Fruit fly (Drosophila melanogaster) whole organism, wandering third instar larva: Measurements from ENCODE around the gene nol.
"Not testable (repeated sequence)": the region's sequence is repeated elsewhere in the genome, so short reads cannot be mapped to it uniquely, and the experiment has no call there.

Source experiments
- Abd-B ChIP-seq: fragments of >200 bp; optimal IDR thresholded peaks from 2 replicates; lab custom pipeline; 2017; ENCODE audit warnings: missing biosample characterization, missing genetic modification characterization
- CG32264 ChIP-seq: fragments of 200-800 bp; sonication (Bioruptor generic); optimal IDR thresholded peaks from 2 replicates; lab custom pipeline; 2016; ENCODE audit warnings: missing biosample characterization, missing genetic modification characterization
- CG9705 ChIP-seq: fragments of 200-800 bp; sonication (Bioruptor generic); optimal IDR thresholded peaks from 2 replicates; lab custom pipeline; 2018; ENCODE audit warnings: missing biosample characterization, mild to moderate bottlenecking, missing genetic modification characterization
- CrebA ChIP-seq: fragments of 200-800 bp; sonication (Bioruptor generic); optimal IDR thresholded peaks from 2 replicates; lab custom pipeline; 2016; ENCODE audit warnings: missing biosample characterization, mild to moderate bottlenecking, missing genetic modification characterization, borderline replicate concordance
- Dfd ChIP-seq: fragments of >200 bp; optimal IDR thresholded peaks from 2 replicates; lab custom pipeline; 2017; ENCODE audit warnings: missing biosample characterization, missing genetic modification characterization
- Dif ChIP-seq: fragments of 200-275, 200-300 bp; sonication (Bioruptor generic); optimal IDR thresholded peaks from 2 replicates; lab custom pipeline; 2018; ENCODE audit warnings: missing biosample characterization, missing genetic modification characterization; ENCODE audit not compliant: partially characterized antibody
- GATAd ChIP-seq: sonication (Bioruptor generic); optimal IDR thresholded peaks from 2 replicates; lab custom pipeline; 2016; ENCODE audit warnings: missing biosample characterization, missing genetic modification characterization
- HLH106 ChIP-seq: fragments of 200-800 bp; optimal IDR thresholded peaks from 3 replicates; lab custom pipeline; 2019; ENCODE audit warnings: missing biosample characterization, mild to moderate bottlenecking, missing genetic modification characterization, moderate library complexity
- Hr83 ChIP-seq: fragments of 200-300 bp; sonication (Bioruptor generic); optimal IDR thresholded peaks from 2 replicates; lab custom pipeline; 2016; ENCODE audit warnings: missing biosample characterization, mild to moderate bottlenecking, missing genetic modification characterization, moderate library complexity; ENCODE audit not compliant: poor library complexity, severe bottlenecking
- Myc ChIP-seq: fragments of >200 bp; optimal IDR thresholded peaks from 2 replicates; lab custom pipeline; 2017
- N ChIP-seq: fragments of >200 bp; optimal IDR thresholded peaks from 2 replicates; lab custom pipeline; 2018; ENCODE audit warnings: missing biosample characterization, missing external identifiers, missing genetic modification characterization
- OdsH ChIP-seq: fragments of 200-800 bp; sonication (Bioruptor generic); optimal IDR thresholded peaks from 2 replicates; lab custom pipeline; 2016; ENCODE audit warnings: missing biosample characterization, mild to moderate bottlenecking, missing genetic modification characterization
- Rel ChIP-seq, 2 experiments: fragments of 200-800 bp; sonication (Bioruptor generic) in 1 of 2; optimal IDR thresholded peaks; 2 replicates in 1 of 2; 3 replicates in 1 of 2; lab custom pipeline; 2016 to 2019; ENCODE audit warnings: mild to moderate bottlenecking in 2 of 2, missing biosample characterization in 2 of 2, missing genetic modification characterization in 2 of 2, moderate library complexity in 1 of 2
- Vsx2 ChIP-seq: fragments of 200-300, 225-300 bp; sonication (Bioruptor generic); optimal IDR thresholded peaks from 2 replicates; lab custom pipeline; 2018; ENCODE audit warnings: missing biosample characterization, missing genetic modification characterization; ENCODE audit not compliant: partially characterized antibody
- br ChIP-seq: fragments of 200-800 bp; sonication (Bioruptor generic); optimal IDR thresholded peaks from 2 replicates; lab custom pipeline; 2016; ENCODE audit warnings: missing biosample characterization, missing genetic modification characterization
- brk ChIP-seq: fragments of 200-800 bp; sonication (Bioruptor generic); optimal IDR thresholded peaks from 2 replicates; lab custom pipeline; 2016; ENCODE audit warnings: missing biosample characterization, mild to moderate bottlenecking, missing genetic modification characterization
- dl ChIP-seq, 2 experiments: fragments of 175-275, 200-275 bp in 1 of 2; fragments of 200-275 bp in 1 of 2; sonication (Bioruptor generic); optimal IDR thresholded peaks; lab custom pipeline; 2018; ENCODE audit warnings: mild to moderate bottlenecking in 2 of 2, missing biosample characterization in 2 of 2, missing genetic modification characterization in 2 of 2, moderate library complexity in 2 of 2; ENCODE audit not compliant: partially characterized antibody in 2 of 2, insufficient read depth in 1 of 2
- dmrt93B ChIP-seq: fragments of 200-800 bp; sonication (Bioruptor generic); optimal IDR thresholded peaks from 2 replicates; lab custom pipeline; 2018; ENCODE audit warnings: missing biosample characterization, mild to moderate bottlenecking, missing genetic modification characterization
- dsf ChIP-seq: sonication (Bioruptor generic); optimal IDR thresholded peaks from 2 replicates; lab custom pipeline; 2016; ENCODE audit warnings: missing biosample characterization, missing genetic modification characterization, borderline replicate concordance
- foxo ChIP-seq, 2 experiments: fragments of 200-800 bp; sonication (Bioruptor generic); optimal IDR thresholded peaks; 2 replicates in 1 of 2; 3 replicates in 1 of 2; lab custom pipeline; 2016 to 2017; ENCODE audit warnings: missing biosample characterization in 2 of 2, missing genetic modification characterization in 2 of 2
- fru ChIP-seq: fragments of 200-800 bp; sonication (Bioruptor generic); optimal IDR thresholded peaks from 3 replicates; lab custom pipeline; 2016; ENCODE audit warnings: missing biosample characterization, mild to moderate bottlenecking, missing genetic modification characterization
- h ChIP-seq: fragments of 200-800 bp; sonication (Bioruptor generic); optimal IDR thresholded peaks from 3 replicates; lab custom pipeline; 2016; ENCODE audit warnings: missing biosample characterization, mild to moderate bottlenecking, missing genetic modification characterization
- jim ChIP-seq: fragments of 175-275, 200-325 bp; sonication (Bioruptor generic); optimal IDR thresholded peaks from 2 replicates; lab custom pipeline; 2016; ENCODE audit warnings: missing biosample characterization, mild to moderate bottlenecking, missing genetic modification characterization
- psq ChIP-seq: fragments of 200-800 bp; sonication (Bioruptor generic); optimal IDR thresholded peaks from 3 replicates; lab custom pipeline; 2017; ENCODE audit warnings: missing biosample characterization, mild to moderate bottlenecking, missing genetic modification characterization, moderate library complexity
- rgr ChIP-seq: fragments of 200-800 bp; sonication (Bioruptor generic); optimal IDR thresholded peaks from 3 replicates; lab custom pipeline; 2016; ENCODE audit warnings: missing biosample characterization, mild to moderate bottlenecking, missing genetic modification characterization
- sage ChIP-seq: fragments of 200-800 bp; sonication (Bioruptor generic); optimal IDR thresholded peaks from 2 replicates; lab custom pipeline; 2016; ENCODE audit warnings: missing biosample characterization, mild to moderate bottlenecking, missing genetic modification characterization
- sv ChIP-seq: fragments of 200-800 bp; sonication (Bioruptor generic); optimal IDR thresholded peaks from 3 replicates; lab custom pipeline; 2016; ENCODE audit warnings: missing biosample characterization, missing genetic modification characterization
- tai ChIP-seq: sonication (Bioruptor generic); optimal IDR thresholded peaks from 2 replicates; lab custom pipeline; 2016; ENCODE audit warnings: missing biosample characterization, missing genetic modification characterization
- usp ChIP-seq: fragments of >200 bp; optimal IDR thresholded peaks from 2 replicates; lab custom pipeline; 2017; ENCODE audit warnings: missing biosample characterization, missing genetic modification characterization
- woc ChIP-seq: sonication (Bioruptor generic); optimal IDR thresholded peaks from 2 replicates; lab custom pipeline; 2016; ENCODE audit warnings: missing biosample characterization, mild to moderate bottlenecking, missing genetic modification characterization

Gene nol

DNA sequence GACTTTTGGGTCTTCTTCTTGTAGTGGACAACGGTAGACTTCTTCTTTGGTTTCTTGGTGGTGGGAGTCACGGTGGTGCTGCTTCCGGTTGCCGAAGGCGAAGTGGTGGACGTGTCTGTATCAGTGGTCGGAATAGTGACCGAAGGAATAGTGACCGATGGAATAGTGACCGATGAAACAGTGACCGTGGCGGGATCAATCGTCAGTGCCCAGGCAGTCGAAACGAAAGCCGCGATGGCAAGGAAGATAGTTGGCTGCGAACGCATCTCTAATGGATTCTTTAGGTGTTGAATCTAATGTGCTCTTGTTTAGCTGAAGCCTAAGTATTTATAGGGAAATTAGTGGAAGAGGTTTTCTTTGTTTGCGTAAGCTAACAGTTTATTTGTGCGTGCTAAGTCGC lies 1.4 kb downstream of the nol start, which contains the start of gene CG32074:
Gene CG32074, minus strand, starts transcription at position 268 of the 400 bp plus-strand sequence.
- TF ChIP-seq dl (GFP tag; optimal IDR thresholded peaks at IDR 0.05; lab: Kevin White, UChicago; ENCODE audit: insufficient read depth in 1 of 2, partially characterized antibody in 2 of 2); br (GFP tag; lab: Kevin White, UChicago); woc: not testable (repeated sequence)

DNA sequence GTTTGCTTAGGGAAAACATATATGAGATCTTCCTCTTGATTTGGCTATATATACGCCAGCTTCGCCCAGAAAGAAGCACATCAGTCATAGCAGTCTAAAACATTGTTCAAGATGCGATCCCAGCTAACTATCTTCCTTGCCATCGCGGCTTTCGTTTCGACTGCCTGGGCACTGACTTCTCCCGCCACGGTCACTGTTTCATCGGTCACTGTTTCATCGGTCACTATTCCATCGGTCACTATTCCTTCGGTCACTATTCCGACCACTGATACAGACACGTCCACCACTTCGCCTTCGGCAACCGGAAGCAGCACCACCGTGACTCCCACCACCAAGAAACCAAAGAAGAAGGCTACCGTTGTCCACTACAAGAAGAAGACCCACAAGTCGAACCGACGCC lies 4.3 kb downstream of the nol start, which contains the start of gene CG14143:
Gene CG14143, plus strand, starts transcription at position 102 of the 400 bp plus-strand sequence.
- not testable (repeated sequence) for TF ChIP-seq Vsx2; OdsH (GFP tag; lab: Kevin White, UChicago); dmrt93B (GFP tag; lab: Kevin White, UChicago)

- no peak for TF ChIP-seq brk (GFP tag; lab: Kevin White, UChicago)
- no peak for TF ChIP-seq Myc (lab: Kevin White, UChicago)
- TF ChIP-seq CrebA (GFP tag; lab: Kevin White, UChicago), result peak; percentile 20
- no peak for TF ChIP-seq Abd-B (GFP tag; lab: Kevin White, UChicago)
- no peak for TF ChIP-seq Rel (GFP tag; optimal IDR thresholded peaks at IDR 0.05; lab: Kevin White, UChicago)
- no peak for TF ChIP-seq Rel (tag; optimal IDR thresholded peaks at IDR 0.05; lab: Kevin White, UChicago)
Observed at dm6 chr3L:11135846-11136245, 5.2 kb downstream of the nol start, which contains the start of gene IRSp53. TSS of gene IRSp53 (plus strand) at chr3L:11136049.

DNA sequence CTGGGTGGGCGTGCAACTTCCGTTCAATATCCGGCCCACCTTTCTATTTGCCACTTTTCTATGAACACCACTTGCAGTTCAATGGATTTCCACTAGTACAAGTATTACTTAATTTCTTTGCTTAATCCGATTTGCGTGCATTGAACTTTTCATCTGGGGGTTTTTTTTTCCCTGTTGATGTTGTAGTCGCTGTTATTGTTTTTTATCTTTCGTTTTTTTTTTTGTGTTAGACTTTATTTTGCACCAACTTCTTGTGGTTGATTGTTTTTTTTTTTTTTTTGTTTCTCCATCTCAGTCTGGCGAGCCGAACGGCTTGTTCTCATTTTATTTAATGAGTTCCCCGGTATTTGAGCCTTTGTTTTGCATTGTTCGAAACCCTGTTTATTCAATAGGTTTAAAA lies 5.7 kb downstream of the nol start:
- no peak for TF ChIP-seq dl (GFP tag; optimal IDR thresholded peaks at IDR 0.05; lab: Kevin White, UChicago; ENCODE audit: insufficient read depth in 1 of 2, partially characterized antibody in 2 of 2)
- no peak for TF ChIP-seq tai (GFP tag; lab: Kevin White, UChicago)
- TF ChIP-seq jim (GFP tag; lab: Kevin White, UChicago), result no peak
- no peak for TF ChIP-seq CG9705 (GFP tag; lab: Kevin White, UChicago)
- TF ChIP-seq foxo (GFP tag; optimal IDR thresholded peaks at IDR 0.05; lab: Kevin White, UChicago), result no peak
- no peak for TF ChIP-seq brk (GFP tag; lab: Kevin White, UChicago)
- no peak for TF ChIP-seq h (GFP tag; lab: Kevin White, UChicago)
- TF ChIP-seq br (GFP tag; lab: Kevin White, UChicago), result no peak
- TF ChIP-seq CrebA (GFP tag; lab: Kevin White, UChicago), result no peak
- no peak for TF ChIP-seq Dfd (GFP tag; lab: Kevin White, UChicago)
- TF ChIP-seq Hr83 (GFP tag; lab: Kevin White, UChicago), result no peak
- TF ChIP-seq rgr (GFP tag; lab: Kevin White, UChicago), result no peak
- no peak for TF ChIP-seq N (GFP tag; lab: Kevin White, UChicago)
- TF ChIP-seq Vsx2, result no peak
- no peak for TF ChIP-seq CG32264 (GFP tag; lab: Kevin White, UChicago)
- TF ChIP-seq dsf (GFP tag; lab: Kevin White, UChicago), result no peak
- no peak for TF ChIP-seq HLH106
- TF ChIP-seq Dif, result no peak
- no peak for TF ChIP-seq GATAd (GFP tag; lab: Kevin White, UChicago)
- TF ChIP-seq, all 38 proteins: peak for 0

DNA sequence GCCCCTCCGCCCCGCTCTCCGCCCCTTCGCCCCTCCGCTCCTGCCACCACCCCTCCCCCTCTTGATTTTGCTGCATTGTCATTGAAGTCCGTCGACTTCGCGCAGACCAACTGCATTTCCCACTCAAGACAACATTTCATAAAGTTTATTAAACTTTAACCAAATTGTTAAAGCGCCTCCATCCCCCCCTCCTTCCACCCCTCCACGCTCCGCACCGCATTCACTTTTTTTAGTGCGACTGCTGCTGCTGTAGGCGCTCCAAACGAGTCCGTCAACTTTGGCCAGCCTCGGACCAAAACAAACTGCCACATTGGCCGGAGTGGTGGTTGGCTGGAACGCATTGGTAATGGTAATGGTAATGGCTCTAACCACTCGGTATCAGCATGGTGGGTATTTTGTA lies 8.2 kb downstream of the nol start:
- no peak for TF ChIP-seq dl (GFP tag; optimal IDR thresholded peaks at IDR 0.05; lab: Kevin White, UChicago; ENCODE audit: insufficient read depth in 1 of 2, partially characterized antibody in 2 of 2)

dm6 chr3L:11145065-11145464 lies 14.4 kb downstream of the nol start:
- TF ChIP-seq foxo (GFP tag; optimal IDR thresholded peaks at IDR 0.05; lab: Kevin White, UChicago), result no peak
- TF ChIP-seq tai (GFP tag; lab: Kevin White, UChicago), result no peak
- TF ChIP-seq Hr83 (GFP tag; lab: Kevin White, UChicago), result no peak
- no peak for TF ChIP-seq CrebA (GFP tag; lab: Kevin White, UChicago)
- TF ChIP-seq fru (GFP tag; lab: Kevin White, UChicago), result no peak
- TF ChIP-seq Rel (GFP tag; optimal IDR thresholded peaks at IDR 0.05; lab: Kevin White, UChicago), result no peak
- TF ChIP-seq Rel (tag; optimal IDR thresholded peaks at IDR 0.05; lab: Kevin White, UChicago), result no peak
- no peak for TF ChIP-seq usp (GFP tag; lab: Kevin White, UChicago)
- no peak for TF ChIP-seq rgr (GFP tag; lab: Kevin White, UChicago)
- TF ChIP-seq Dif, result no peak
- TF ChIP-seq psq (GFP tag; lab: Kevin White, UChicago), result no peak
- no peak for TF ChIP-seq CG32264 (GFP tag; lab: Kevin White, UChicago)
- TF ChIP-seq sv (GFP tag; lab: Kevin White, UChicago), result no peak
- TF ChIP-seq sage (GFP tag; lab: Kevin White, UChicago), result no peak
- TF ChIP-seq h (GFP tag; lab: Kevin White, UChicago), result no peak
- TF ChIP-seq Myc (lab: Kevin White, UChicago), result no peak
- TF ChIP-seq CG9705 (GFP tag; lab: Kevin White, UChicago), result no peak
- TF ChIP-seq dl (GFP tag; optimal IDR thresholded peaks at IDR 0.05; lab: Kevin White, UChicago; ENCODE audit: insufficient read depth in 1 of 2, partially characterized antibody in 2 of 2), result no peak
- TF ChIP-seq Vsx2, result no peak
- no peak for TF ChIP-seq br (GFP tag; lab: Kevin White, UChicago)
- TF ChIP-seq dmrt93B (GFP tag; lab: Kevin White, UChicago), result no peak
